Fruit fly (Drosophila melanogaster): ENCODE results near the gene out.
A peak's percentile ranks its signal among the peaks of the same experiment; 100 is the strongest.

The out gene

DNA sequence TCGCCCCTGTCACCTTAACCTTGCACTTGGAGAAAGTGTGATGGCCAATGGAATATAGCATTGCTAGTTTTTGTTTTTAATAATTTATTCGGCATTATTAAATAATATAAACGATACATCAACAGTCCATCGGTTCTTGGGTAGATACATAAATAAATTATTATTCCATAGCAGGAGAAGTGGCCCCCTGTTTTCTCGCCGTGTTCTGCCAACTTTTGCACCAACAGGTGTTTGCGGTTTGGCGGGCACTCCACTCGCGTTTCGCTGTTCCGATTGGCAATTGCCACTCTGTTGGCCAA, 1.9 kb upstream of the out start (continued):
- TF ChIP-seq dpn (GFP tag; optimal IDR thresholded peaks at IDR 0.05) (peak; percentile 65 to 82), ftz-f1 (GFP tag; optimal IDR thresholded peaks at IDR 0.05) (peak; percentile 77), D (optimal IDR thresholded peaks at IDR 0.05) (no peak), D (GFP tag; optimal IDR thresholded peaks at IDR 0.05) (peak; percentile 68), hbn (GFP tag; IDR thresholded peaks at IDR 0.05; ENCODE audit: partially characterized antibody) (no peak), Dek (tag; optimal IDR thresholded peaks at IDR 0.05) (peak; percentile 82), h (optimal IDR thresholded peaks at IDR 0.05) (no peak), TFAM (GFP tag; optimal IDR thresholded peaks at IDR 0.05) (no peak), sna (GFP tag; IDR thresholded peaks at IDR 0.05; ENCODE audit: partially characterized antibody) (no peak), shn (GFP tag; optimal IDR thresholded peaks at IDR 0.05) (no peak), Bgb (GFP tag; IDR thresholded peaks at IDR 0.05; ENCODE audit: partially characterized antibody) (0 out of 2 replicates have a peak, but pooled peaks have one; percentile 3), gt (GFP tag; IDR thresholded peaks at IDR 0.05) (no peak), Lim3 (GFP tag; IDR thresholded peaks at IDR 0.05) (0 out of 2 replicates have a peak, but pooled peaks have one; percentile 7), CG14014 (GFP tag; IDR thresholded peaks at IDR 0.05) (peak; percentile 70), jing (GFP tag; optimal IDR thresholded peaks at IDR 0.05) (peak; percentile 64), E2f2 (GFP tag; IDR thresholded peaks at IDR 0.05) (peak; percentile 55), Sox100B (GFP tag; optimal IDR thresholded peaks at IDR 0.05) (peak; percentile 76), lmd (GFP tag; IDR thresholded peaks at IDR 0.05) (peak; percentile 87), CoRest (tag; optimal IDR thresholded peaks at IDR 0.05) (peak; percentile 79), cas (GFP tag; IDR thresholded peaks at IDR 0.05) (peak; percentile 68), hkb (optimal IDR thresholded peaks at IDR 0.05) (no peak), hkb (GFP tag; IDR thresholded peaks at IDR 0.05) (peak; percentile 81), CG5180 (GFP tag; optimal IDR thresholded peaks at IDR 0.05) (peak; percentile 39), sr (GFP tag; IDR thresholded peaks at IDR 0.05) (no peak), Lpt (GFP tag; optimal IDR thresholded peaks at IDR 0.05) (no peak), ken (GFP tag; IDR thresholded peaks at IDR 0.05) (0 out of 3 replicates have a peak, but pooled peaks have one; percentile 43), CG2875 (GFP tag; optimal IDR thresholded peaks at IDR 0.05) (peak; percentile 24), CG6683 (GFP tag; optimal IDR thresholded peaks at IDR 0.05) (peak; percentile 73), CG9932 (GFP tag; IDR thresholded peaks at IDR 0.05) (peak; percentile 89), CG14965 (GFP tag; optimal IDR thresholded peaks at IDR 0.05; ENCODE audit: borderline replicate concordance) (no peak), HHEX (GFP tag; optimal IDR thresholded peaks at IDR 0.05) (peak; percentile 80), Hr39 (optimal IDR thresholded peaks at IDR 0.05) (no peak), Awh (GFP tag; IDR thresholded peaks at IDR 0.05) (peak; percentile 12; the same call in 1 of the 2 replicates), Antp (GFP tag; optimal IDR thresholded peaks at IDR 0.05) (peak; percentile 69), CG42726 (GFP tag; IDR thresholded peaks at IDR 0.05; ENCODE audit: partially characterized antibody) (no peak), ind (GFP tag; optimal IDR thresholded peaks at IDR 0.05) (peak; percentile 81), disco-r (GFP tag; optimal IDR thresholded peaks at IDR 0.05) (peak; percentile 25), CG10959 (GFP tag; IDR thresholded peaks at IDR 0.05) (no peak; the same call in 1 of the 2 replicates), fd64A (GFP tag; optimal IDR thresholded peaks at IDR 0.05) (peak; percentile 16), B-H2 (GFP tag; optimal IDR thresholded peaks at IDR 0.05) (peak; percentile 47), salm (tag; optimal IDR thresholded peaks at IDR 0.05) (peak; percentile 54), Lhr (GFP tag; optimal IDR thresholded peaks at IDR 0.05) (peak; percentile 28), pita (GFP tag; optimal IDR thresholded peaks at IDR 0.05) (no peak), tio (GFP tag; optimal IDR thresholded peaks at IDR 0.05) (peak; percentile 49), Hmr (GFP tag; optimal IDR thresholded peaks at IDR 0.05) (peak; percentile 95), pfk (GFP tag; optimal IDR thresholded peaks at IDR 0.05) (no peak), MBD-R2 (GFP tag; IDR thresholded peaks at IDR 0.05) (peak; percentile 73), sd (tag; optimal IDR thresholded peaks at IDR 0.05) (peak; percentile 63), luna (GFP tag; optimal IDR thresholded peaks at IDR 0.05) (peak; percentile 31), Sry-β (GFP tag; optimal IDR thresholded peaks at IDR 0.05) (no peak), CG9215 (GFP tag; IDR thresholded peaks at IDR 0.05) (peak; percentile 81), CG18476 (GFP tag; optimal IDR thresholded peaks at IDR 0.05) (peak; percentile 76)

All from whole organism, embryonic.